Fruit fly (Drosophila melanogaster) whole organism, embryonic: ENCODE results near the gene dind.
A peak's percentile ranks its signal among the peaks of the same experiment; 100 is the strongest.

Source experiments
- Antp ChIP-seq: fragments of 200-800 bp; sonication (Bioruptor generic); optimal IDR thresholded peaks from 3 replicates; lab custom pipeline; 2016; ENCODE audit warnings: missing biosample characterization, missing genetic modification characterization
- Atf3 ChIP-seq: fragments of 200-800 bp; sonication (Bioruptor generic); optimal IDR thresholded peaks from 3 replicates; lab custom pipeline; 2016; ENCODE audit warnings: missing biosample characterization, missing genetic modification characterization
- B-H1 ChIP-seq: fragments of 200-800 bp; sonication (Bioruptor generic); IDR thresholded peaks from 3 replicates; pipeline ENCODE4 v1.3.6; 2022; ENCODE audit warnings: missing biosample characterization, missing genetic modification characterization
- CG10366 ChIP-seq: fragments of 200-800 bp; sonication (Bioruptor generic); IDR thresholded peaks from 2 replicates; pipeline ENCODE4 v1.3.6; 2022; ENCODE audit warnings: missing biosample characterization, missing genetic modification characterization
- CG13624 ChIP-seq: fragments of 200-800 bp; sonication (Bioruptor generic); optimal IDR thresholded peaks from 2 replicates; lab custom pipeline; 2016; ENCODE audit warnings: missing biosample characterization, missing genetic modification characterization
- CG15269 ChIP-seq: fragments of 200-800 bp; sonication (Bioruptor generic); optimal IDR thresholded peaks from 2 replicates; lab custom pipeline; 2018; ENCODE audit warnings: missing biosample characterization, mild to moderate bottlenecking, missing genetic modification characterization, moderate library complexity
- CG16815 ChIP-seq: fragments of 200-800 bp; sonication (Bioruptor generic); optimal IDR thresholded peaks from 3 replicates; lab custom pipeline; 2017; ENCODE audit warnings: missing biosample characterization, mild to moderate bottlenecking, missing genetic modification characterization
- CG17328 ChIP-seq: fragments of 200-800 bp; sonication (Bioruptor generic); IDR thresholded peaks from 2 replicates; pipeline ENCODE4 v1.3.6; 2022; ENCODE audit warnings: missing biosample characterization, missing genetic modification characterization
- CG17829 ChIP-seq: fragments of 200-800 bp; optimal IDR thresholded peaks from 2 replicates; lab custom pipeline; 2019; ENCODE audit warnings: missing biosample characterization, mild to moderate bottlenecking, missing genetic modification characterization, moderate library complexity
- CG1832 ChIP-seq: fragments of 200-800 bp; sonication (Bioruptor generic); optimal IDR thresholded peaks from 2 replicates; lab custom pipeline; 2017; ENCODE audit warnings: missing biosample characterization, mild to moderate bottlenecking, missing genetic modification characterization, inconsistent platforms
- CG2875 ChIP-seq: fragments of 200-800 bp; sonication (Bioruptor generic); optimal IDR thresholded peaks from 2 replicates; lab custom pipeline; 2017; ENCODE audit warnings: missing biosample characterization, mild to moderate bottlenecking, missing genetic modification characterization, missing genetic modification reagents
- CG30431 ChIP-seq: fragments of 200-800 bp; sonication (Bioruptor generic); optimal IDR thresholded peaks from 2 replicates; lab custom pipeline; 2017; ENCODE audit warnings: missing biosample characterization, missing genetic modification characterization
- CG34422 ChIP-seq: fragments of 200-800 bp; sonication (Bioruptor generic); IDR thresholded peaks from 3 replicates; pipeline ENCODE4 v1.3.6; 2022; ENCODE audit warnings: missing biosample characterization, missing genetic modification characterization
- CG3847 ChIP-seq: fragments of 200-800 bp; sonication (Bioruptor generic); IDR thresholded peaks from 2 replicates; pipeline ENCODE4 v1.3.6; 2022; ENCODE audit warnings: missing biosample characterization, missing genetic modification characterization
- CG4617 ChIP-seq: fragments of 200-800 bp; sonication (Bioruptor generic); optimal IDR thresholded peaks from 3 replicates; lab custom pipeline; 2016; ENCODE audit warnings: missing biosample characterization, missing genetic modification characterization, borderline replicate concordance
- CG4854 ChIP-seq: fragments of 200-800 bp; sonication (Bioruptor generic); optimal IDR thresholded peaks from 2 replicates; lab custom pipeline; 2016; ENCODE audit warnings: missing biosample characterization, missing genetic modification characterization, inconsistent platforms
- CG6813 ChIP-seq: fragments of 200-800 bp; sonication (Bioruptor generic); optimal IDR thresholded peaks from 2 replicates; lab custom pipeline; 2017; ENCODE audit warnings: missing biosample characterization, missing genetic modification characterization, mild to moderate bottlenecking, moderate library complexity, missing genetic modification reagents
- CG7372 ChIP-seq: fragments of 200-800 bp; sonication (Bioruptor generic); IDR thresholded peaks from 2 replicates; pipeline ENCODE4 v1.3.6; 2022; ENCODE audit warnings: missing biosample characterization, missing genetic modification characterization
- CG7745 ChIP-seq: fragments of 200-800 bp; sonication (Bioruptor generic); optimal IDR thresholded peaks from 2 replicates; lab custom pipeline; 2018; ENCODE audit warnings: missing biosample characterization, mild to moderate bottlenecking, missing genetic modification characterization, moderate library complexity
- CG9437 ChIP-seq: fragments of 200-800 bp; sonication (Bioruptor generic); optimal IDR thresholded peaks from 2 replicates; lab custom pipeline; 2018; ENCODE audit warnings: missing biosample characterization, mild to moderate bottlenecking, missing genetic modification characterization
- Camta ChIP-seq: fragments of 200-800 bp; sonication (Bioruptor generic); optimal IDR thresholded peaks from 2 replicates; lab custom pipeline; 2016; ENCODE audit warnings: missing biosample characterization, missing genetic modification characterization
- Drgx ChIP-seq: fragments of 200-800 bp; sonication (Bioruptor generic); IDR thresholded peaks from 2 replicates; pipeline ENCODE4 v1.3.6; 2022; ENCODE audit warnings: missing biosample characterization, missing genetic modification characterization
- MTF-1 ChIP-seq: fragments of 200-800 bp; sonication (Bioruptor generic); optimal IDR thresholded peaks from 2 replicates; lab custom pipeline; 2018; ENCODE audit warnings: missing biosample characterization, mild to moderate bottlenecking, missing genetic modification characterization, borderline replicate concordance
- Med ChIP-seq: fragments of 200-800 bp; sonication (Bioruptor generic); peaks from one replicate; lab custom pipeline; 2016; ENCODE audit warnings: missing biosample characterization, missing genetic modification characterization, mild to moderate bottlenecking, inconsistent platforms, moderate library complexity
- Mes4 ChIP-seq: fragments of 200-800 bp; sonication (Bioruptor generic); optimal IDR thresholded peaks from 2 replicates; lab custom pipeline; 2016; ENCODE audit warnings: missing biosample characterization, missing genetic modification characterization
- Myb ChIP-seq: fragments of 200-800 bp; sonication (Bioruptor generic); optimal IDR thresholded peaks from 2 replicates; lab custom pipeline; 2016; ENCODE audit warnings: missing biosample characterization, missing genetic modification characterization
- Pdp1 ChIP-seq, 2 experiments: fragments of 200-800 bp; sonication (Bioruptor generic); optimal IDR thresholded peaks; 3 replicates each; lab custom pipeline; 2016; ENCODE audit warnings: missing biosample characterization in 2 of 2, missing genetic modification characterization in 2 of 2, mild to moderate bottlenecking in 1 of 2, moderate library complexity in 1 of 2
- Scr ChIP-seq: fragments of 200-800 bp; sonication (Bioruptor generic); IDR thresholded peaks from 2 replicates; pipeline ENCODE4 v1.3.6; 2022; ENCODE audit warnings: missing biosample characterization, missing genetic modification characterization; ENCODE audit not compliant: partially characterized antibody
- Six4 ChIP-seq: fragments of 200-800 bp; sonication (Bioruptor generic); optimal IDR thresholded peaks from 2 replicates; lab custom pipeline; 2016; ENCODE audit warnings: missing biosample characterization, missing genetic modification characterization
- Trl ChIP-seq, 3 experiments: fragments of >200 bp in 2 of 3; fragments of 200-800 bp in 1 of 3; sonication (Bioruptor generic) in 1 of 3; optimal IDR thresholded peaks; 2 replicates in 1 of 3; 3 replicates in 2 of 3; lab custom pipeline; 2016 to 2017; ENCODE audit warnings: missing biosample characterization in 1 of 3, missing genetic modification characterization in 1 of 3
- Xbp1 ChIP-seq: fragments of 200-800 bp; sonication (Bioruptor generic); optimal IDR thresholded peaks from 3 replicates; lab custom pipeline; 2016; ENCODE audit warnings: missing biosample characterization, mild to moderate bottlenecking, missing genetic modification characterization
- abd-A ChIP-seq: fragments of 200-800 bp; sonication (Bioruptor generic); optimal IDR thresholded peaks from 3 replicates; lab custom pipeline; 2019; ENCODE audit warnings: missing biosample characterization, mild to moderate bottlenecking, missing genetic modification characterization, moderate library complexity
- bbx ChIP-seq: fragments of 200-800 bp; sonication (Bioruptor generic); IDR thresholded peaks from 2 replicates; pipeline ENCODE4 v1.3.6; 2022; ENCODE audit warnings: missing biosample characterization, missing genetic modification characterization; ENCODE audit not compliant: partially characterized antibody
- bigmax ChIP-seq: fragments of 200-800 bp; sonication (Bioruptor generic); optimal IDR thresholded peaks from 2 replicates; lab custom pipeline; 2018; ENCODE audit warnings: missing biosample characterization, mild to moderate bottlenecking, missing genetic modification characterization
- cwo ChIP-seq: fragments of 200-800 bp; sonication (Bioruptor generic); optimal IDR thresholded peaks from 3 replicates; lab custom pipeline; 2017; ENCODE audit warnings: missing biosample characterization, missing genetic modification characterization, mild to moderate bottlenecking, moderate library complexity, missing genetic modification reagents
- dysf ChIP-seq: fragments of 200-800 bp; sonication (Bioruptor generic); IDR thresholded peaks from 3 replicates; pipeline ENCODE4 v1.3.6; 2022; ENCODE audit warnings: missing biosample characterization, missing genetic modification characterization
- hth ChIP-seq: fragments of >200 bp; optimal IDR thresholded peaks from 2 replicates; lab custom pipeline; 2017; ENCODE audit warnings: inconsistent platforms
- jigr1 ChIP-seq: fragments of 200-800 bp; sonication (Bioruptor generic); IDR thresholded peaks from 3 replicates; pipeline ENCODE4 v1.3.6; 2022; ENCODE audit warnings: missing biosample characterization, missing genetic modification characterization
- ken ChIP-seq: fragments of 200-800 bp; sonication (Bioruptor generic); IDR thresholded peaks from 3 replicates; pipeline ENCODE4 v1.3.6; 2022; ENCODE audit warnings: missing biosample characterization, missing genetic modification characterization
- p53 ChIP-seq: fragments of 200-800 bp; sonication (Bioruptor generic); optimal IDR thresholded peaks from 2 replicates; lab custom pipeline; 2016; ENCODE audit warnings: missing biosample characterization, missing genetic modification characterization
- pfk ChIP-seq: fragments of 200-800 bp; sonication (Bioruptor generic); optimal IDR thresholded peaks from 2 replicates; lab custom pipeline; 2018; ENCODE audit warnings: missing biosample characterization, mild to moderate bottlenecking, missing genetic modification characterization, moderate library complexity
- pzg ChIP-seq: fragments of 200-800 bp; sonication (Bioruptor generic); optimal IDR thresholded peaks from 3 replicates; lab custom pipeline; 2018; ENCODE audit warnings: missing biosample characterization, mild to moderate bottlenecking, missing genetic modification characterization, moderate library complexity
- repo ChIP-seq: fragments of 200-800 bp; sonication (Bioruptor generic); optimal IDR thresholded peaks from 2 replicates; lab custom pipeline; 2016; ENCODE audit warnings: missing biosample characterization, missing genetic modification characterization
- rib ChIP-seq: fragments of 200-800 bp; sonication (Bioruptor generic); IDR thresholded peaks from 2 replicates; pipeline ENCODE4 v1.3.6; 2022; ENCODE audit warnings: missing biosample characterization, missing genetic modification characterization
- tna ChIP-seq: fragments of 200-800 bp; sonication (Bioruptor generic); IDR thresholded peaks from 2 replicates; pipeline ENCODE4 v1.3.6; 2022; ENCODE audit warnings: missing biosample characterization, missing genetic modification characterization; ENCODE audit not compliant: partially characterized antibody
- tup ChIP-seq: fragments of 200-800 bp; sonication (Bioruptor generic); optimal IDR thresholded peaks from 2 replicates; lab custom pipeline; 2016; ENCODE audit warnings: missing biosample characterization, mild to moderate bottlenecking, missing genetic modification characterization, moderate library complexity
- unpg ChIP-seq: fragments of 200-800 bp; sonication (Bioruptor generic); optimal IDR thresholded peaks from 3 replicates; lab custom pipeline; 2018; ENCODE audit warnings: missing biosample characterization, mild to moderate bottlenecking, missing genetic modification characterization, moderate library complexity
- zf30C ChIP-seq: fragments of 200-800 bp; sonication (Bioruptor generic); optimal IDR thresholded peaks from 3 replicates; lab custom pipeline; 2018; ENCODE audit warnings: missing biosample characterization, mild to moderate bottlenecking, missing genetic modification characterization

dind gene

DNA sequence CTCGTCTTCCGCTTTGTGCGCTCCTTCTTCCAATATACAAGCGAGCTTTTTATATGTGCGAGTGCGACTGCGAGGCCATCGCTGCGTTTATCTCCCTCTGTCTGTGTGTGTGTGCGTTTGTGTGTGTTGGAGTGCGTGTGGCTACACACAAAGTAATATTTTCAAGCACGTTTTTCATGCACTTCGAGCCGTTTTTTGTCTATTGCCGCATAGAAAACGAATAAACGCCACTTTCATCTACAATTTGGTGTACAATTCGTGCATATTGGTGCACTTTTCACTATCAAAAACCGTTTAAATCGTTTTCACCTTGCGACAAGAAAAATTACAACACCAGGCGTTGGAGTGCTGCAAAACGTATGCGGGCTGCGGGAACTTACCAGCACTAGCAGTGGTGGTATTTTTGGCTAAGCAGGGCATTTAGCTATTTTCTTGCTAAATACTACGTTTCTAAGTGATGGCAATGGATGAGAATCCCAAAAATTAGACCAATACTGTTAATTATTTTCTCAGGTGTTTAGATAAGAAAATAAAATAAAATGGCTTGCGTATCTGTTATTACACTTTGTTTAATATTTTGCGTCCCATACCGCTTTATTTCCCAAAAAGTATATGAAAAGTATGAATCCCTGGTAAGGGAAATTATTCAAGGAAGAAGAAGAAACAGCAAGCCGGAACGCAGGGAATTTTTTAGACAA, 18.2 kb downstream of the dind start, which contains the start of the genes CG31224 and CstF64 (continued):
- TF ChIP-seq p53 (GFP tag; lab: Kevin White, UChicago) (peak; percentile 66), pfk (GFP tag; lab: Kevin White, UChicago) (no peak), bigmax (GFP tag; lab: Kevin White, UChicago) (no peak), B-H1 (GFP tag; lab: Robert Waterston, UW) (peak; percentile 78), CG17328 (GFP tag; lab: Robert Waterston, UW) (peak; percentile 83), pzg (peak; percentile 82), Camta (GFP tag; lab: Kevin White, UChicago) (peak; percentile 84), ken (peak; percentile 78; the same call in 2 of the 3 replicates), CG16815 (GFP tag; lab: Kevin White, UChicago) (peak; percentile 79), CG4854 (GFP tag; lab: Kevin White, UChicago) (peak; percentile 85), Xbp1 (GFP tag; lab: Kevin White, UChicago) (peak; percentile 87), CG3847 (GFP tag; lab: Robert Waterston, UW) (peak; percentile 92), Trl (optimal IDR thresholded peaks at IDR 0.05; lab: Kevin White, UChicago) (peak in 1 of 2 experiments; percentile 55), Trl (GFP tag; optimal IDR thresholded peaks at IDR 0.05; lab: Kevin White, UChicago) (peak; percentile 88), CG30431 (GFP tag; lab: Kevin White, UChicago) (peak; percentile 56), bbx (GFP tag; lab: Robert Waterston, UW) (no peak), CG7372 (peak; percentile 73), Drgx (GFP tag; lab: Robert Waterston, UW) (peak; percentile 63), CG17829 (tag; lab: Kevin White, UChicago) (peak; percentile 86), CG6813 (GFP tag; lab: Kevin White, UChicago) (peak; percentile 11), tup (GFP tag; lab: Kevin White, UChicago) (peak; percentile 71), CG1832 (GFP tag; lab: Kevin White, UChicago) (peak; percentile 48), Antp (GFP tag; lab: Kevin White, UChicago) (peak; percentile 88), CG34422 (peak; percentile 79; the same call in 1 of the 3 replicates), jigr1 (GFP tag; lab: Robert Waterston, UW) (0 out of 3 replicates have a peak, but pooled peaks have one; percentile 8), rib (GFP tag; lab: Robert Waterston, UW) (0 out of 2 replicates have a peak, but pooled peaks have one; percentile 44), Myb (GFP tag; lab: Kevin White, UChicago) (peak; percentile 73), CG7745 (tag; lab: Kevin White, UChicago) (no peak), CG4617 (GFP tag; lab: Kevin White, UChicago) (peak; percentile 90), Atf3 (GFP tag; lab: Kevin White, UChicago) (peak; percentile 82), Pdp1 (GFP tag; optimal IDR thresholded peaks at IDR 0.05; lab: Kevin White, UChicago) (peak; percentile 86 to 94), CG10366 (GFP tag; lab: Robert Waterston, UW) (peak; percentile 83), dysf (GFP tag; lab: Robert Waterston, UW) (peak; percentile 80), cwo (peak; percentile 55), repo (GFP tag; lab: Kevin White, UChicago) (peak; percentile 82), CG13624 (GFP tag; lab: Kevin White, UChicago) (peak; percentile 92), CG9437 (GFP tag; lab: Kevin White, UChicago) (peak; percentile 71), Mes4 (GFP tag; lab: Kevin White, UChicago) (peak; percentile 79), hth (lab: Kevin White, UChicago) (no peak), Med (GFP tag; lab: Kevin White, UChicago) (peak; percentile 98), CG15269 (tag; lab: Kevin White, UChicago) (no peak), zf30C (no peak), Scr (peak; percentile 37; the same call in 1 of the 2 replicates), tna (GFP tag; lab: Robert Waterston, UW) (0 out of 2 replicates have a peak, but pooled peaks have one; percentile 33), unpg (GFP tag; lab: Kevin White, UChicago) (peak; percentile 83), CG2875 (GFP tag; lab: Kevin White, UChicago) (peak; percentile 67), Six4 (GFP tag; lab: Kevin White, UChicago) (peak; percentile 68), abd-A (tag; lab: Kevin White, UChicago) (no peak), MTF-1 (peak; percentile 32)
